Fruit fly (Drosophila melanogaster): ENCODE results near the gene Nipsnap.

Nipsnap gene

DNA sequence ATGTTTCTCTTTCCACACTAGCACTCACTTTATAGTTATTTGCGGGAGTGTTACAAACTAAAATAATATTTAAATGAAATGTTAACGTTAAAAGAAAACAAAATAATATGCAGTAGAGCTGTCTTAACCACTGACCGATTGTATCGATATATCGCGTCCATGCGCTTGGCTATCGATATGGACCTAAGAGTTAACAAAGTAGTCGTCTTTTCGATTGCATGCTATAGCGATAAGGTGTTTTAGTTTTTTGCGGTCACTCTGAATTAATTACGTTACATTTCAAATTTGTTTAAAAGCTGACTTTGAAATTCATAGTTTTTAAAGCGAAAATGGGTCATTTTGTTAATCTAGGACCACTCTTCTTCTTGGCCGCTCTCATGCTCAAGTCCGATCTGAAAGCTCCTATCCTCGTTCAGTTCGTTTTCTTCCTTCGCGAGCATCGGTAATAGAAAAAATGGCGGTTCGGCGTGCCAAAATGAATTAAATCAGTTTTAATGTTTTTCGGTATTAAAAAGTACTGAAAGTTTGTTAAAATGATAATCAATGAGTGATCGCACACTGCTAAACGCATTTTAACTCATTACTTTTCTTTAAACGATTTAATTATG, at the start of gene Nipsnap:
TSS of gene Nipsnap (minus strand) at position 194 of the 608 bp plus-strand sequence.
- no peak for TF ChIP-seq CG8301 (tag; optimal IDR thresholded peaks at IDR 0.05)

- TF ChIP-seq CG10348 (GFP tag; IDR thresholded peaks at IDR 0.05) (no peak), CG17806 (tag; optimal IDR thresholded peaks at IDR 0.05) (no peak), CG14655 (GFP tag; optimal IDR thresholded peaks at IDR 0.05) (no peak), D1 (tag; optimal IDR thresholded peaks at IDR 0.05) (no peak), CG8159 (tag; optimal IDR thresholded peaks at IDR 0.05) (peak; percentile 8), Pif1B (GFP tag; optimal IDR thresholded peaks at IDR 0.05) (no peak), CG12605 (GFP tag; IDR thresholded peaks at IDR 0.05) (no peak), rn (GFP tag; IDR thresholded peaks at IDR 0.05) (no peak)
Observed at dm6 chrX:16111655-16112054, 38.3 kb upstream of the Nipsnap start.

dm6 chrX:16105715-16106114, 32.3 kb upstream of the Nipsnap start:
- TF ChIP-seq D1 (tag; optimal IDR thresholded peaks at IDR 0.05) (no peak), Ets98B (GFP tag; IDR thresholded peaks at IDR 0.05) (no peak), CG4496 (GFP tag; IDR thresholded peaks at IDR 0.05) (0 out of 3 replicates have a peak, but pooled peaks have one; percentile 32), CG15710 (tag; optimal IDR thresholded peaks at IDR 0.05) (no peak), CG13204 (GFP tag; optimal IDR thresholded peaks at IDR 0.05) (no peak), CG17806 (tag; optimal IDR thresholded peaks at IDR 0.05) (no peak)

dm6 chrX:16104738-16105426, 31.5 kb upstream of the Nipsnap start, which contains the start of the genes CG42353 and CG42354:
Gene CG42353 (minus strand): TSS chrX:16104946.
Gene CG42354 (minus strand): TSS chrX:16104946.
- TF ChIP-seq gl (tag; optimal IDR thresholded peaks at IDR 0.05) (peak; percentile 93), EcR (GFP tag; optimal IDR thresholded peaks at IDR 0.05) (no peak), Snoo (tag; optimal IDR thresholded peaks at IDR 0.05) (peak; percentile 91), CG8301 (tag; optimal IDR thresholded peaks at IDR 0.05) (peak; percentile 98), CG15710 (tag; optimal IDR thresholded peaks at IDR 0.05) (peak; percentile 98), CG8159 (tag; optimal IDR thresholded peaks at IDR 0.05) (peak; percentile 98), fd96Ca (GFP tag; IDR thresholded peaks at IDR 0.05) (peak; percentile 91), CG34367 (tag; optimal IDR thresholded peaks at IDR 0.05) (peak; percentile 98), CG14655 (GFP tag; optimal IDR thresholded peaks at IDR 0.05) (peak; percentile 99), Pif1B (GFP tag; optimal IDR thresholded peaks at IDR 0.05) (peak; percentile 92), Pif1A (GFP tag; optimal IDR thresholded peaks at IDR 0.05) (peak; percentile 85), rn (GFP tag; IDR thresholded peaks at IDR 0.05) (peak; percentile 84), Ets98B (GFP tag; IDR thresholded peaks at IDR 0.05) (peak; percentile 89), CG12605 (GFP tag; IDR thresholded peaks at IDR 0.05) (peak; percentile 89), D1 (tag; optimal IDR thresholded peaks at IDR 0.05) (peak; percentile 97), CG9948 (tag; optimal IDR thresholded peaks at IDR 0.05) (peak; percentile 99), CG13204 (GFP tag; optimal IDR thresholded peaks at IDR 0.05) (peak; percentile 81), CG17806 (tag; optimal IDR thresholded peaks at IDR 0.05) (peak; percentile 98), CG10348 (GFP tag; IDR thresholded peaks at IDR 0.05) (peak; percentile 65), CG4496 (GFP tag; IDR thresholded peaks at IDR 0.05) (peak; percentile 95), CG32121 (GFP tag; IDR thresholded peaks at IDR 0.05) (peak; percentile 94)

dm6 chrX:16104056-16104737, 30.8 kb upstream of the Nipsnap start:
- no peak for TF ChIP-seq CG12605 (GFP tag; IDR thresholded peaks at IDR 0.05)
- TF ChIP-seq EcR (GFP tag; optimal IDR thresholded peaks at IDR 0.05), result peak; percentile 23

dm6 chrX:16103482-16103881, 30.1 kb upstream of the Nipsnap start:
- TF ChIP-seq CG12605 (GFP tag; IDR thresholded peaks at IDR 0.05) (0 out of 2 replicates have a peak, but pooled peaks have one; percentile 24), CG8301 (tag; optimal IDR thresholded peaks at IDR 0.05) (no peak), CG14655 (GFP tag; optimal IDR thresholded peaks at IDR 0.05) (no peak), Pif1B (GFP tag; optimal IDR thresholded peaks at IDR 0.05) (peak; percentile 19), Pif1A (GFP tag; optimal IDR thresholded peaks at IDR 0.05) (peak; percentile 54), D1 (tag; optimal IDR thresholded peaks at IDR 0.05) (no peak), fd96Ca (GFP tag; IDR thresholded peaks at IDR 0.05) (0 out of 3 replicates have a peak, but pooled peaks have one; percentile 15), Ets98B (GFP tag; IDR thresholded peaks at IDR 0.05) (0 out of 2 replicates have a peak, but pooled peaks have one; percentile 17), gl (tag; optimal IDR thresholded peaks at IDR 0.05) (no peak), CG32121 (GFP tag; IDR thresholded peaks at IDR 0.05) (no peak), Snoo (tag; optimal IDR thresholded peaks at IDR 0.05) (peak; percentile 50), rn (GFP tag; IDR thresholded peaks at IDR 0.05) (0 out of 2 replicates have a peak, but pooled peaks have one; percentile 5)

Measured in whole organism, pupa.